Worm (Caenorhabditis elegans) whole organism, L4 larva: ENCODE data around the gene cex-1.

Experiments used
- D1046.2 ChIP-seq: fragments of 200-800 bp; sonication (Bioruptor generic); IDR thresholded peaks from 2 replicates; pipeline ENCODE4 v1.3.6; 2022; ENCODE audit warnings: missing genetic modification characterization, missing compliant biosample characterization
- F10B5.3 ChIP-seq: sonication (generic microtip); optimal IDR thresholded peaks from 2 replicates; lab custom pipeline; 2016; ENCODE audit warnings: mild to moderate bottlenecking, missing genetic modification characterization, missing compliant biosample characterization
- F37D6.2 ChIP-seq: sonication (generic microtip); optimal IDR thresholded peaks from 2 replicates; lab custom pipeline; 2016; ENCODE audit warnings: mild to moderate bottlenecking, missing genetic modification characterization, missing compliant biosample characterization
- F44E2.7 ChIP-seq: fragments of 200-800 bp; sonication (Bioruptor generic); IDR thresholded peaks from 2 replicates; pipeline ENCODE4 v2.1.2; 2022; ENCODE audit warnings: missing genetic modification characterization, missing compliant biosample characterization
- T26A8.4 ChIP-seq: fragments of 200-800 bp; sonication (Bioruptor generic); IDR thresholded peaks from 2 replicates; pipeline ENCODE4 v1.3.6; 2022; ENCODE audit warnings: missing genetic modification characterization, missing compliant biosample characterization
- aha-1 ChIP-seq: fragments of 150-350 bp; peaks from one replicate; lab custom pipeline; 2014; ENCODE audit warnings: missing biosample characterization, missing genetic modification characterization
- ceh-28 ChIP-seq: fragments of 150-350 bp; optimal IDR thresholded peaks from 2 replicates; lab custom pipeline; 2014; ENCODE audit warnings: missing biosample characterization, missing genetic modification reagents, missing genetic modification characterization
- ceh-44 ChIP-seq: fragments of 200-800 bp; sonication (Bioruptor generic); IDR thresholded peaks from 2 replicates; pipeline ENCODE4 v1.3.6; 2022; ENCODE audit warnings: missing genetic modification reagents, missing genetic modification characterization, missing compliant biosample characterization
- cey-2 ChIP-seq: sonication (generic microtip); optimal IDR thresholded peaks from 3 replicates; lab custom pipeline; 2017; ENCODE audit warnings: missing genetic modification characterization, mild to moderate bottlenecking, missing compliant biosample characterization, antibody characterized with exemption, borderline replicate concordance; ENCODE audit not compliant: insufficient read depth
- daf-19 ChIP-seq: fragments of 200-800 bp; sonication (Bioruptor generic); conservative IDR thresholded peaks from 2 replicates; pipeline ENCODE4 v1.3.6; 2022; ENCODE audit warnings: missing genetic modification characterization, missing compliant biosample characterization
- daf-8 ChIP-seq: fragments of 200-800 bp; sonication (Bioruptor generic); IDR thresholded peaks from 2 replicates; pipeline ENCODE4 v1.3.6; 2022; ENCODE audit warnings: missing genetic modification characterization, missing compliant biosample characterization
- dmd-6 ChIP-seq: fragments of 200-800 bp; sonication (Bioruptor generic); IDR thresholded peaks from 2 replicates; pipeline ENCODE4 v1.3.6; 2022; ENCODE audit warnings: missing genetic modification reagents, missing genetic modification characterization, missing compliant biosample characterization
- dpl-1 ChIP-seq: fragments of 150-350 bp; optimal IDR thresholded peaks from 2 replicates; lab custom pipeline; 2014; ENCODE audit warnings: missing biosample characterization, missing genetic modification reagents, missing genetic modification characterization
- duxl-1 ChIP-seq: sonication (generic microtip); optimal IDR thresholded peaks from 2 replicates; lab custom pipeline; 2016; ENCODE audit warnings: mild to moderate bottlenecking, missing genetic modification characterization, moderate library complexity, missing compliant biosample characterization; ENCODE audit not compliant: poor library complexity
- egl-43 ChIP-seq: fragments of 200-800 bp; sonication (Bioruptor generic); IDR thresholded peaks from 2 replicates; pipeline ENCODE4 v1.3.6; 2022; ENCODE audit warnings: missing genetic modification reagents, missing genetic modification characterization, missing compliant biosample characterization
- gei-8 ChIP-seq: fragments of 200-800 bp; sonication (Bioruptor generic); optimal IDR thresholded peaks from 2 replicates; lab custom pipeline; 2018; ENCODE audit warnings: mild to moderate bottlenecking, missing genetic modification characterization, missing compliant biosample characterization
- hif-1 ChIP-seq, 2 experiments: sonication (generic microtip); optimal IDR thresholded peaks; 2 replicates each; lab custom pipeline; 2016 to 2017; ENCODE audit warnings: missing compliant biosample characterization in 2 of 2, missing genetic modification characterization in 2 of 2, missing genetic modification reagents in 2 of 2, missing genotype in 2 of 2, mild to moderate bottlenecking in 1 of 2
- hlh-11 ChIP-seq: fragments of 200-800 bp; sonication (Bioruptor generic); optimal IDR thresholded peaks from 2 replicates; lab custom pipeline; 2018; ENCODE audit warnings: mild to moderate bottlenecking, missing genetic modification characterization, missing compliant biosample characterization
- lin-15B ChIP-seq: fragments of 150-350 bp; sonication (generic microtip); optimal IDR thresholded peaks from 3 replicates; lab custom pipeline; 2014; ENCODE audit warnings: missing biosample characterization, missing genetic modification characterization
- lin-38 ChIP-seq: fragments of 200-800 bp; sonication (Bioruptor generic); IDR thresholded peaks from 2 replicates; pipeline ENCODE4 v1.3.6; 2022; ENCODE audit warnings: missing genetic modification reagents, missing genetic modification characterization, missing compliant biosample characterization
- lin-39 ChIP-seq: fragments of 150-350 bp; optimal IDR thresholded peaks from 2 replicates; lab custom pipeline; 2014; ENCODE audit warnings: missing biosample characterization, missing genetic modification reagents, missing genetic modification characterization
- lir-3 ChIP-seq: sonication (generic microtip); optimal IDR thresholded peaks from 2 replicates; lab custom pipeline; 2016; ENCODE audit warnings: mild to moderate bottlenecking, missing genetic modification characterization, missing compliant biosample characterization
- mdt-29 ChIP-seq: fragments of 200-800 bp; sonication (Bioruptor generic); IDR thresholded peaks from 2 replicates; pipeline ENCODE4 v1.3.6; 2022; ENCODE audit warnings: missing genetic modification reagents, missing genetic modification characterization, missing compliant biosample characterization
- nhr-41 ChIP-seq: fragments of 200-800 bp; sonication (Bioruptor generic); IDR thresholded peaks from 2 replicates; pipeline ENCODE4 v1.3.6; 2022; ENCODE audit warnings: missing genetic modification reagents, missing genetic modification characterization, missing compliant biosample characterization
- nhr-48 ChIP-seq: sonication (generic microtip); optimal IDR thresholded peaks from 2 replicates; lab custom pipeline; 2016; ENCODE audit warnings: mild to moderate bottlenecking, missing genetic modification characterization, missing compliant biosample characterization
- nhr-6 ChIP-seq: fragments of 150-350 bp; optimal IDR thresholded peaks from 2 replicates; lab custom pipeline; 2014; ENCODE audit warnings: missing biosample characterization, missing genetic modification characterization
- php-3 ChIP-seq: fragments of 200-800 bp; sonication (Bioruptor generic); IDR thresholded peaks from 2 replicates; pipeline ENCODE4 v1.3.6; 2022; ENCODE audit warnings: missing genetic modification reagents, missing genetic modification characterization, missing compliant biosample characterization
- saeg-2 ChIP-seq: fragments of 200-800 bp; sonication (Bioruptor generic); IDR thresholded peaks from 2 replicates; pipeline ENCODE4 v1.3.6; 2022; ENCODE audit warnings: missing genetic modification reagents, missing genetic modification characterization, missing compliant biosample characterization
- skn-1 ChIP-seq: fragments of 150-350 bp; optimal IDR thresholded peaks from 2 replicates; lab custom pipeline; 2014; ENCODE audit warnings: missing biosample characterization, missing genetic modification characterization
- unc-62 ChIP-seq, 3 experiments: fragments of 150-350 bp in 1 of 3; sonication (generic microtip); optimal IDR thresholded peaks in 2 of 3; peaks in 1 of 3; 1 replicate in 1 of 3; 2 replicates in 2 of 3; lab custom pipeline; 2014 to 2017; ENCODE audit warnings: missing biosample characterization in 3 of 3, missing genetic modification characterization in 3 of 3, missing genetic modification reagents in 3 of 3, missing genotype in 1 of 3
- zfp-3 ChIP-seq: fragments of 200-800 bp; sonication (Bioruptor generic); conservative IDR thresholded peaks from 2 replicates; pipeline ENCODE4 v1.3.6; 2022; ENCODE audit warnings: missing genetic modification reagents, missing genetic modification characterization, missing compliant biosample characterization

The cex-1 gene

ce11 chrII:5407548-5407947 lies 39.9 kb upstream of the cex-1 start, which contains the start of gene clec-141:
clec-141 (minus strand) TSS chrII:5407648.
- no peak for TF ChIP-seq zfp-3
- no peak for TF ChIP-seq hlh-11 (tag; lab: Kevin White, UChicago)
- TF ChIP-seq duxl-1, result no peak
- TF ChIP-seq cey-2 (tag; lab: Kevin White, UChicago), result no peak
- TF ChIP-seq F37D6.2, result no peak

- TF ChIP-seq T26A8.4 (GFP tag; lab: Robert Waterston, UW) (no peak), nhr-6 (tag; lab: Kevin White, UChicago) (no peak), ceh-44 (no peak), php-3 (GFP tag; lab: Robert Waterston, UW) (no peak), gei-8 (GFP tag; lab: Kevin White, UChicago) (no peak), daf-8 (GFP tag; lab: Robert Waterston, UW) (no peak), lin-15B (tag; lab: Kevin White, UChicago) (no peak), egl-43 (GFP tag; lab: Robert Waterston, UW) (no peak), ceh-28 (tag; lab: Kevin White, UChicago) (no peak), lin-38 (GFP tag; lab: Robert Waterston, UW) (no peak), daf-19 (GFP tag; lab: Robert Waterston, UW) (no peak), lir-3 (tag; lab: Kevin White, UChicago) (no peak), aha-1 (tag; lab: Kevin White, UChicago) (no peak), skn-1 (tag; lab: Kevin White, UChicago) (no peak), lin-39 (tag; lab: Kevin White, UChicago) (no peak), nhr-48 (tag; lab: Kevin White, UChicago) (no peak), hif-1 (tag; optimal IDR thresholded peaks at IDR 0.05; lab: Kevin White, UChicago) (no peak), nhr-41 (GFP tag; lab: Robert Waterston, UW) (no peak)
Measured at ce11 chrII:5408924-5409323, 38.6 kb upstream of the cex-1 start, which contains the start of the genes EEED8.12 and EEED8.4. EEED8.12 (minus strand) TSS chrII:5409024. EEED8.4 (plus strand) TSS chrII:5409319.

DNA sequence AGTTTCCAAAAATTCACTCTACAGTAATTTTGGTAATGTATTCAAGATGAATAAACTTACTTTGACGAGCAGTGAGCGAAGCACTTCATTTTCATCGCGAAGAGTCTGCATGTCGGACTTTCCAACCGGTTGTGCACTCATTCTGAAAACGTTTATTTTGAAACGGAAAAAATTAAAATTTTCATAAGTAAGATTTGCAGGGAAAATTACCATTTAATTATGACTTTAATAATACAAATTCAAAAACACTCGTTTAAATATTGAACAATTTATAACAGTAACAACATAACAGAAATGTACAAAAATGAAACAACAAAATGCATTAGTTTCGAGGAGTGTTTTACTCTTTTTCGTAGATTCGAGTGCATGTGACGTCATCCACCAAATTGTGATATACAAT lies 35.0 kb upstream of the cex-1 start, which contains the start of the genes EEED8.13 and EEED8.18:
Gene EEED8.13 (minus strand): TSS at position 101 of the 400 bp plus-strand sequence.
Gene EEED8.18 (minus strand): TSS at position 144 of the 400 bp plus-strand sequence.
- no peak for TF ChIP-seq F44E2.7 (GFP tag; lab: Robert Waterston, UW)
- no peak for TF ChIP-seq dmd-6 (GFP tag; lab: Robert Waterston, UW)
- TF ChIP-seq mdt-29, result no peak
- TF ChIP-seq F10B5.3 (tag; lab: Kevin White, UChicago), result no peak
- no peak for TF ChIP-seq saeg-2 (GFP tag; lab: Robert Waterston, UW)
- TF ChIP-seq hif-1 (tag; optimal IDR thresholded peaks at IDR 0.05; lab: Kevin White, UChicago), result no peak

- no peak for TF ChIP-seq dpl-1 (GFP tag; lab: Kevin White, UChicago)
Measured at ce11 chrII:5414040-5414439, 33.4 kb upstream of the cex-1 start, which contains the start of the genes EEED8.14 and EEED8.3. EEED8.14 (minus strand) TSS chrII:5414052. EEED8.3 (plus strand) TSS chrII:5414276.

DNA sequence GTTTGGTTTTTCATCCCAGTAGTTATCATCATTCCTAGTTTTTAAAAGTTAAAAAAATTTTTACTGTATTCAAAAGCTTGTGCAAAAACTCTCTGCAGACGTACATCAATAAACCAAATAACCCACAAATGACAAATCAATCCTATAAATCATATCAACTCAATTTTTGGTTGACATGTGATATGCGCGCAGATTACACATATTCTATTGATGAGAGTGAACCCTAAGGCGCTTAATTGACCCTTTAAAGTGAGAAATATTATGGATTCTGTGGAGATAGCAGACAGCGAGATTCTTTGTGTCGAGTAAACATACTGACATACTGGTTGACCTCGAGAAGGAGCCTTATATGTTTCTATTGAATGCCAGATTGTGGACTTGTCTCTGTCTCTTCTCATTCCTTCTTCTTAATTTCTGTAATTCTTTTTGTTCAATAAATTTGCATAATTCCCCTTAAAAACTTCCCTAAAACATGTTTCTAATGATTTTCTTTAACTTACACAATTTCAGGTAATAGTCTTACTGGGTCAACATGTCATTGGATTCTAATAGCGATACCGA lies 31.2 kb upstream of the cex-1 start, which contains the start of gene EEED8.2:
Gene EEED8.2 (plus strand): TSS at position 511 of the 561 bp plus-strand sequence.
- no peak for TF ChIP-seq D1046.2 (GFP tag; lab: Robert Waterston, UW)
- TF ChIP-seq unc-62 (GFP tag; optimal IDR thresholded peaks at IDR 0.05 in 1 of 2; lab: Kevin White, UChicago), result peak in 1 of 2 experiments; percentile 90
- TF ChIP-seq unc-62 (tag; optimal IDR thresholded peaks at IDR 0.05; lab: Kevin White, UChicago), result no peak
